Fruit fly (Drosophila melanogaster) whole organism, embryonic: ENCODE data around the gene Spps.

Experiments used
- CG11696 ChIP-seq: fragments of 200-800 bp; sonication (Bioruptor generic); IDR thresholded peaks from 2 replicates; pipeline ENCODE4 v1.3.6; 2022; ENCODE audit warnings: missing biosample characterization, missing genetic modification characterization
- CG14965 ChIP-seq: fragments of 200-800 bp; sonication (Bioruptor generic); optimal IDR thresholded peaks from 2 replicates; lab custom pipeline; 2016; ENCODE audit warnings: missing biosample characterization, missing genetic modification characterization, borderline replicate concordance
- CG1603 ChIP-seq: fragments of 200-800 bp; sonication (Bioruptor generic); optimal IDR thresholded peaks from 2 replicates; lab custom pipeline; 2019; ENCODE audit warnings: missing biosample characterization, mild to moderate bottlenecking, missing genetic modification characterization, moderate library complexity
- CG16815 ChIP-seq: fragments of 200-800 bp; sonication (Bioruptor generic); optimal IDR thresholded peaks from 3 replicates; lab custom pipeline; 2017; ENCODE audit warnings: missing biosample characterization, mild to moderate bottlenecking, missing genetic modification characterization
- CG30020 ChIP-seq: fragments of 200-800 bp; optimal IDR thresholded peaks from 2 replicates; lab custom pipeline; 2019; ENCODE audit warnings: missing biosample characterization, mild to moderate bottlenecking, missing genetic modification characterization, moderate library complexity
- CG3838 ChIP-seq: fragments of 200-800 bp; sonication (Bioruptor generic); optimal IDR thresholded peaks from 3 replicates; lab custom pipeline; 2016; ENCODE audit warnings: missing biosample characterization, missing genetic modification characterization
- CG5180 ChIP-seq: fragments of 200-800 bp; sonication (Bioruptor generic); optimal IDR thresholded peaks from 3 replicates; lab custom pipeline; 2017; ENCODE audit warnings: missing biosample characterization, missing genetic modification characterization, mild to moderate bottlenecking, moderate library complexity, missing genetic modification reagents
- CG6272 ChIP-seq: fragments of 200-800 bp; sonication (Bioruptor generic); IDR thresholded peaks from 2 replicates; pipeline ENCODE4 v1.3.6; 2022; ENCODE audit warnings: missing biosample characterization, missing genetic modification characterization
- CG6683 ChIP-seq: fragments of 200-800 bp; sonication (Bioruptor generic); optimal IDR thresholded peaks from 2 replicates; lab custom pipeline; 2017; ENCODE audit warnings: missing biosample characterization, mild to moderate bottlenecking, missing genetic modification characterization, missing genetic modification reagents
- CG7372 ChIP-seq: fragments of 200-800 bp; sonication (Bioruptor generic); IDR thresholded peaks from 2 replicates; pipeline ENCODE4 v1.3.6; 2022; ENCODE audit warnings: missing biosample characterization, missing genetic modification characterization
- CG7745 ChIP-seq: fragments of 200-800 bp; sonication (Bioruptor generic); optimal IDR thresholded peaks from 2 replicates; lab custom pipeline; 2018; ENCODE audit warnings: missing biosample characterization, mild to moderate bottlenecking, missing genetic modification characterization, moderate library complexity
- CG9609 ChIP-seq: fragments of 200-800 bp; sonication (Bioruptor generic); optimal IDR thresholded peaks from 3 replicates; lab custom pipeline; 2016; ENCODE audit warnings: missing biosample characterization, missing genetic modification characterization
- CG9797 ChIP-seq: fragments of 200-800 bp; sonication (Bioruptor generic); optimal IDR thresholded peaks from 3 replicates; lab custom pipeline; 2018; ENCODE audit warnings: missing biosample characterization, mild to moderate bottlenecking, missing genetic modification characterization
- Ets65A ChIP-seq: fragments of 200-800 bp; sonication (Bioruptor generic); peaks from one replicate; lab custom pipeline; 2016; ENCODE audit warnings: missing biosample characterization, missing genetic modification characterization
- HLH54F ChIP-seq: fragments of 200-800 bp; sonication (Bioruptor generic); optimal IDR thresholded peaks from 3 replicates; lab custom pipeline; 2016; ENCODE audit warnings: missing biosample characterization, missing genetic modification characterization
- Hr39 ChIP-seq: fragments of >200 bp; optimal IDR thresholded peaks from 2 replicates; lab custom pipeline; 2017
- Jarid2 ChIP-seq: fragments of 200-800 bp; sonication (Bioruptor generic); optimal IDR thresholded peaks from 3 replicates; lab custom pipeline; 2017; ENCODE audit warnings: mild to moderate bottlenecking, missing biosample characterization, missing genetic modification reagents, missing genetic modification characterization
- MBD-R2 ChIP-seq: fragments of 200-800 bp; sonication (Bioruptor generic); IDR thresholded peaks from 2 replicates; pipeline ENCODE4 v1.3.6; 2022; ENCODE audit warnings: missing biosample characterization, missing genetic modification characterization
- Mad ChIP-seq: fragments of 200-800 bp; sonication (Bioruptor generic); optimal IDR thresholded peaks from 2 replicates; lab custom pipeline; 2016; ENCODE audit warnings: missing biosample characterization, missing genetic modification characterization
- NFAT ChIP-seq: fragments of 200-800 bp; sonication (Bioruptor generic); IDR thresholded peaks from 2 replicates; pipeline ENCODE4 v1.3.6; 2022; ENCODE audit warnings: missing biosample characterization, missing genetic modification characterization
- Nf-YC ChIP-seq: fragments of 200-800 bp; optimal IDR thresholded peaks from 3 replicates; lab custom pipeline; 2019; ENCODE audit warnings: missing biosample characterization, mild to moderate bottlenecking, missing genetic modification characterization, moderate library complexity
- NfI ChIP-seq: fragments of 200-800 bp; sonication (Bioruptor generic); optimal IDR thresholded peaks from 3 replicates; lab custom pipeline; 2018; ENCODE audit warnings: missing biosample characterization, mild to moderate bottlenecking, missing genetic modification characterization, moderate library complexity
- Ptx1 ChIP-seq: fragments of 200-800 bp; sonication (Bioruptor generic); IDR thresholded peaks from 2 replicates; pipeline ENCODE4 v1.3.6; 2022; ENCODE audit warnings: missing biosample characterization, missing genetic modification characterization
- Trl ChIP-seq, 3 experiments: fragments of >200 bp in 2 of 3; fragments of 200-800 bp in 1 of 3; sonication (Bioruptor generic) in 1 of 3; optimal IDR thresholded peaks; 2 replicates in 1 of 3; 3 replicates in 2 of 3; lab custom pipeline; 2016 to 2017; ENCODE audit warnings: missing biosample characterization in 1 of 3, missing genetic modification characterization in 1 of 3
- Vsx1 ChIP-seq: fragments of 200-800 bp; sonication (Bioruptor generic); optimal IDR thresholded peaks from 2 replicates; lab custom pipeline; 2017; ENCODE audit warnings: missing biosample characterization, mild to moderate bottlenecking, missing genetic modification characterization, missing genetic modification reagents
- bbx ChIP-seq: fragments of 200-800 bp; sonication (Bioruptor generic); IDR thresholded peaks from 2 replicates; pipeline ENCODE4 v1.3.6; 2022; ENCODE audit warnings: missing biosample characterization, missing genetic modification characterization; ENCODE audit not compliant: partially characterized antibody
- chn ChIP-seq: fragments of 200-800 bp; sonication (Bioruptor generic); optimal IDR thresholded peaks from 2 replicates; lab custom pipeline; 2016; ENCODE audit warnings: missing biosample characterization, missing genetic modification characterization
- crc ChIP-seq: fragments of 200-800 bp; sonication (Bioruptor generic); optimal IDR thresholded peaks from 2 replicates; lab custom pipeline; 2016; ENCODE audit warnings: missing biosample characterization, missing genetic modification characterization
- crol ChIP-seq: fragments of 200-800 bp; sonication (Bioruptor generic); IDR thresholded peaks from 2 replicates; pipeline ENCODE4 v1.3.6; 2022; ENCODE audit warnings: missing biosample characterization, missing genetic modification characterization
- da ChIP-seq: fragments of 200-800 bp; sonication (Bioruptor generic); optimal IDR thresholded peaks from 2 replicates; lab custom pipeline; 2016; ENCODE audit warnings: missing biosample characterization, missing genetic modification characterization
- danr ChIP-seq: fragments of 200-800 bp; sonication (Bioruptor generic); IDR thresholded peaks from 2 replicates; pipeline ENCODE4 v1.3.6; 2022; ENCODE audit warnings: missing biosample characterization, missing genetic modification characterization
- dysf ChIP-seq: fragments of 200-800 bp; sonication (Bioruptor generic); IDR thresholded peaks from 3 replicates; pipeline ENCODE4 v1.3.6; 2022; ENCODE audit warnings: missing biosample characterization, missing genetic modification characterization
- emc ChIP-seq: fragments of 200-800 bp; sonication (Bioruptor generic); optimal IDR thresholded peaks from 2 replicates; lab custom pipeline; 2016; ENCODE audit warnings: missing biosample characterization, missing genetic modification characterization
- fd102C ChIP-seq: fragments of 200-800 bp; sonication (Bioruptor generic); optimal IDR thresholded peaks from 2 replicates; lab custom pipeline; 2018; ENCODE audit warnings: missing biosample characterization, mild to moderate bottlenecking, missing genetic modification characterization, moderate library complexity
- grau ChIP-seq: fragments of 200-800 bp; optimal IDR thresholded peaks from 3 replicates; lab custom pipeline; 2019; ENCODE audit warnings: missing biosample characterization, mild to moderate bottlenecking, missing genetic modification characterization, moderate library complexity
- her ChIP-seq: fragments of 200-800 bp; sonication (Bioruptor generic); optimal IDR thresholded peaks from 2 replicates; lab custom pipeline; 2016; ENCODE audit warnings: missing biosample characterization, missing genetic modification characterization
- insv ChIP-seq, 2 experiments: fragments of 200-800 bp; sonication (Bioruptor generic); optimal IDR thresholded peaks; 3 replicates each; lab custom pipeline; 2016 to 2018; ENCODE audit warnings: missing biosample characterization in 2 of 2, missing genetic modification characterization in 2 of 2
- jumu ChIP-seq: fragments of 200-800 bp; sonication (Bioruptor generic); optimal IDR thresholded peaks from 3 replicates; lab custom pipeline; 2016; ENCODE audit warnings: missing biosample characterization, missing genetic modification characterization
- mam ChIP-seq: fragments of 200-800 bp; sonication (Bioruptor generic); optimal IDR thresholded peaks from 3 replicates; lab custom pipeline; 2016; ENCODE audit warnings: missing biosample characterization, missing genetic modification characterization
- otp ChIP-seq: fragments of 200-800 bp; sonication (Bioruptor generic); IDR thresholded peaks from 3 replicates; pipeline ENCODE4, ENCODE4 v1.3.6; 2022; ENCODE audit warnings: missing biosample characterization, missing genetic modification characterization
- sens-2 ChIP-seq: fragments of 200-800 bp; sonication (Bioruptor generic); IDR thresholded peaks from 2 replicates; pipeline ENCODE4 v1.3.6; 2022; ENCODE audit warnings: missing biosample characterization, missing genetic modification characterization
- sim ChIP-seq: fragments of 200-800 bp; sonication (Bioruptor generic); IDR thresholded peaks from 2 replicates; pipeline ENCODE4 v1.3.6; 2022; ENCODE audit warnings: missing biosample characterization, missing genetic modification characterization
- sna ChIP-seq: fragments of 200-800 bp; sonication (Bioruptor generic); IDR thresholded peaks from 2 replicates; pipeline ENCODE4 v1.3.6; 2022; ENCODE audit warnings: missing biosample characterization, missing genetic modification characterization; ENCODE audit not compliant: partially characterized antibody
- sob ChIP-seq: fragments of 200-800 bp; sonication (Bioruptor generic); IDR thresholded peaks from 2 replicates; pipeline ENCODE4 v1.3.6; 2022; ENCODE audit warnings: missing biosample characterization, missing genetic modification characterization
- sug ChIP-seq: fragments of 200-800 bp; optimal IDR thresholded peaks from 2 replicates; lab custom pipeline; 2019; ENCODE audit warnings: missing biosample characterization, mild to moderate bottlenecking, missing genetic modification characterization, moderate library complexity
- ttk ChIP-seq: fragments of 200-800 bp; sonication (Bioruptor generic); IDR thresholded peaks from 2 replicates; pipeline ENCODE4 v2.1.2; 2022; ENCODE audit warnings: missing biosample characterization, missing genetic modification characterization
- tup ChIP-seq: fragments of 200-800 bp; sonication (Bioruptor generic); optimal IDR thresholded peaks from 2 replicates; lab custom pipeline; 2016; ENCODE audit warnings: missing biosample characterization, mild to moderate bottlenecking, missing genetic modification characterization, moderate library complexity
- zen2 ChIP-seq: fragments of 200-800 bp; sonication (Bioruptor generic); IDR thresholded peaks from 3 replicates; pipeline ENCODE4 v1.3.6; 2022; ENCODE audit warnings: missing biosample characterization, missing genetic modification characterization; ENCODE audit not compliant: partially characterized antibody

Spps gene

DNA sequence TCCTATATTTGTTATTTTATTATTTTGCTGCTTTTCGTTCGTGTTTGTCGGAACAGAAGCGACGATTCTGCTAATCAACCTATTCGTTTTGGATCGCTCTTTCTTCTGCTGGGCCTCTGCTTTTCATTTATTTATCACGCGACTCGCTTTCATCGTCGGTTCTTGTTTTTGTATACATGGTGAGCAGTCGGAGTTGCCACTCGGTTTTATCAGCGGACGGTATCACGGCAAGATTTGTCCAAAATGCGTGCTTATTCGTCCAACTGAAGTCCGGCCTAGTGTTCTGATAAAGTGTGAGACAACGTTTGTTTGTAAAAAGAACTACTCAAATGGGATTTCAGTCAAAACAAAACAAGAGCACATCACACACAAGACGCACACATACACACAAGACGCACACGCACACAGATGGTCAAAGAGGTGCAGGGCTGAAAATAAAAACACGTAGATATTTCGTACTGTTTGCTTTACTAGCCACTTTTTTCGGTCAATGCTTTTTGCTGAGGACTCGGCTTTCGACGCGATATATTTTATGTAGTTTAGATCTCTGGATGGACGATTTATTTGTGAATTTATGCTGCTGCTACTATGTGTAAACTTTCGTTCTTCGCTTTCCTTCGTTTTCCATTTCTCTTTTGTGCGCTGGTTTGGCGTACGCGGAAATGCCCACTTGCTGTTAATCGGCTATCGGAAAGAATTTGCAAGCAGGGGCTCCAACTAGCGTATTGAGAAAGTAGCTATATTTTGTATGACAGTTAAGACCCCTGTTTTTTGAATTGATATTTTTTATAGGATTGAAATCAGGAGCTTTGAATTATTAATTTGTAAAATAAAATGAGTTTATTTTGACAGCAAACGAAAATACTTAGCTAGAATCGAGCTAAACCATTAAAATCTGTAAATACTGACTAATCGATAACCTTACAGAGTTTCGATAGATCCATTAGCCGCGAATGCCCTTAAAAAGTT is 5.1 kb downstream of the Spps start, which contains the start of gene twin (continued):
- TF ChIP-seq CG9609 (GFP tag; lab: Kevin White, UChicago) = peak; percentile 59
- peak in 1 of 2 experiments; percentile 11 for TF ChIP-seq Trl (optimal IDR thresholded peaks at IDR 0.05; lab: Kevin White, UChicago)
- TF ChIP-seq Trl (GFP tag; optimal IDR thresholded peaks at IDR 0.05; lab: Kevin White, UChicago) = peak; percentile 78
- peak; percentile 24 for TF ChIP-seq CG9797 (GFP tag; lab: Kevin White, UChicago)
- TF ChIP-seq Jarid2 (GFP tag; lab: Kevin White, UChicago) = no peak
- peak; percentile 4 for TF ChIP-seq CG1603 (tag; lab: Kevin White, UChicago)
- no peak for TF ChIP-seq CG11696 (GFP tag; lab: Robert Waterston, UW)
- TF ChIP-seq crol (GFP tag; lab: Robert Waterston, UW) = no peak
- no peak for TF ChIP-seq Vsx1 (GFP tag; lab: Kevin White, UChicago)
- no peak for TF ChIP-seq Hr39 (lab: Kevin White, UChicago)
- peak; percentile 52 for TF ChIP-seq Ptx1
- no peak for TF ChIP-seq CG7745 (tag; lab: Kevin White, UChicago)
- peak; percentile 14 for TF ChIP-seq emc (GFP tag; lab: Kevin White, UChicago)
- peak; percentile 71 for TF ChIP-seq jumu
- peak; percentile 4 for TF ChIP-seq CG3838 (GFP tag; lab: Kevin White, UChicago)
- no peak for TF ChIP-seq tup (GFP tag; lab: Kevin White, UChicago)
- TF ChIP-seq bbx (GFP tag; lab: Robert Waterston, UW) = peak; percentile 58; the same call in 1 of the 2 replicates
- TF ChIP-seq danr (GFP tag; lab: Robert Waterston, UW) = 0 out of 2 replicates have a peak, but pooled peaks have one; percentile 35
- peak; percentile 58; the same call in 1 of the 2 replicates for TF ChIP-seq MBD-R2 (GFP tag; lab: Robert Waterston, UW)
- no peak for TF ChIP-seq CG6683 (GFP tag; lab: Kevin White, UChicago)
- peak; percentile 63; the same call in 2 of the 3 replicates for TF ChIP-seq otp (GFP tag; lab: Robert Waterston, UW)
- TF ChIP-seq Mad (GFP tag; lab: Kevin White, UChicago) = peak; percentile 64
- TF ChIP-seq zen2 (GFP tag; lab: Robert Waterston, UW) = peak; percentile 58; the same call in 1 of the 3 replicates
- peak; percentile 76 for TF ChIP-seq HLH54F
- TF ChIP-seq CG14965 = no peak
- TF ChIP-seq CG7372 (GFP tag; lab: Robert Waterston, UW) = 0 out of 2 replicates have a peak, but pooled peaks have one; percentile 25
- peak; percentile 69 for TF ChIP-seq sug (tag; lab: Kevin White, UChicago)
- TF ChIP-seq sna (GFP tag; lab: Robert Waterston, UW) = peak; percentile 76
- TF ChIP-seq da = peak; percentile 2
- TF ChIP-seq sob (GFP tag; lab: Robert Waterston, UW) = peak; percentile 62
- peak; percentile 76 for TF ChIP-seq NFAT (GFP tag; lab: Robert Waterston, UW)
- TF ChIP-seq insv (GFP tag; optimal IDR thresholded peaks at IDR 0.05; lab: Kevin White, UChicago) = peak in 1 of 2 experiments; percentile 38
- peak; percentile 72 for TF ChIP-seq her
- TF ChIP-seq mam (GFP tag; lab: Kevin White, UChicago) = peak; percentile 82
- TF ChIP-seq dysf = peak; percentile 10; the same call in 2 of the 3 replicates
- peak; percentile 62 for TF ChIP-seq grau (tag; lab: Kevin White, UChicago)
- TF ChIP-seq Ets65A (GFP tag; lab: Kevin White, UChicago) = peak; percentile 94
- no peak for TF ChIP-seq CG16815 (GFP tag; lab: Kevin White, UChicago)
- no peak for TF ChIP-seq crc (GFP tag; lab: Kevin White, UChicago)
- peak; percentile 58 for TF ChIP-seq NfI (GFP tag; lab: Kevin White, UChicago)
- peak; percentile 56 for TF ChIP-seq Nf-YC (tag; lab: Kevin White, UChicago)
- no peak for TF ChIP-seq CG5180 (GFP tag; lab: Kevin White, UChicago)
- no peak for TF ChIP-seq sens-2
- no peak for TF ChIP-seq fd102C (GFP tag; lab: Kevin White, UChicago)
- peak; percentile 64 for TF ChIP-seq CG30020 (tag; lab: Kevin White, UChicago)
- TF ChIP-seq sim = no peak
- TF ChIP-seq CG6272 (GFP tag; lab: Robert Waterston, UW) = no peak
- peak; percentile 74 for TF ChIP-seq chn (GFP tag; lab: Kevin White, UChicago)
- no peak for TF ChIP-seq ttk (GFP tag; lab: Robert Waterston, UW)
